Worm (Caenorhabditis elegans): ENCODE data around the gene dph-1.

Gene dph-1

ce11 chrIII:3672839-3673238 is 33.8 kb upstream of the dph-1 start (continued):
- no peak for TF ChIP-seq unc-55 (GFP tag; optimal IDR thresholded peaks at IDR 0.05)
- TF ChIP-seq unc-86 (tag; optimal IDR thresholded peaks at IDR 0.05) = no peak
- TF ChIP-seq dve-1 (tag; optimal IDR thresholded peaks at IDR 0.05) = no peak
- TF ChIP-seq ceh-31 (tag; optimal IDR thresholded peaks at IDR 0.05) = peak; percentile 21
- TF ChIP-seq C38D4.7 (GFP tag; optimal IDR thresholded peaks at IDR 0.05) = no peak

- TF ChIP-seq elt-2 (tag; optimal IDR thresholded peaks at IDR 0.05) (peak; percentile 89), nfya-1 (tag; optimal IDR thresholded peaks at IDR 0.05) (no peak)
Measured at ce11 chrIII:3674149-3674548, 32.5 kb upstream of the dph-1 start.

ce11 chrIII:3675480-3675879 is 31.2 kb upstream of the dph-1 start:
- TF ChIP-seq zip-5 (tag; optimal IDR thresholded peaks at IDR 0.05) = no peak
- TF ChIP-seq ceh-31 (tag; optimal IDR thresholded peaks at IDR 0.05) = peak; percentile 14

- no peak for TF ChIP-seq ceh-6 (GFP tag; optimal IDR thresholded peaks at IDR 0.05)
- peak; percentile 8 for TF ChIP-seq ceh-18 (tag; optimal IDR thresholded peaks at IDR 0.05)
- peak; percentile 71 for TF ChIP-seq nfya-1 (tag; optimal IDR thresholded peaks at IDR 0.05)
- no peak for TF ChIP-seq tbx-7 (tag; optimal IDR thresholded peaks at IDR 0.05)
- TF ChIP-seq ceh-45 (GFP tag; IDR thresholded peaks at IDR 0.05) = no peak
- TF ChIP-seq C08G9.2 (tag; optimal IDR thresholded peaks at IDR 0.05) = no peak
- TF ChIP-seq ceh-22 (tag; optimal IDR thresholded peaks at IDR 0.05) = no peak
- no peak for TF ChIP-seq fkh-6 (tag; optimal IDR thresholded peaks at IDR 0.05)
- no peak for TF ChIP-seq elt-2 (tag; optimal IDR thresholded peaks at IDR 0.05)
- TF ChIP-seq fkh-10 (GFP tag; optimal IDR thresholded peaks at IDR 0.05) = no peak
- no peak for TF ChIP-seq pha-2 (tag; optimal IDR thresholded peaks at IDR 0.05)
- TF ChIP-seq hlh-30 (tag; optimal IDR thresholded peaks at IDR 0.05; ENCODE audit: insufficient read depth) = no peak
- no peak for TF ChIP-seq pat-9 (tag; optimal IDR thresholded peaks at IDR 0.05)
- TF ChIP-seq tbx-2 (tag; optimal IDR thresholded peaks at IDR 0.05) = peak; percentile 38
- TF ChIP-seq nhr-232 (tag; optimal IDR thresholded peaks at IDR 0.05) = no peak
- peak; percentile 48 for TF ChIP-seq pax-1 (tag; optimal IDR thresholded peaks at IDR 0.05)
- peak; percentile 63 for TF ChIP-seq ceh-31 (tag; optimal IDR thresholded peaks at IDR 0.05)
- TF ChIP-seq ahr-1 (tag; optimal IDR thresholded peaks at IDR 0.05) = no peak
- no peak for TF ChIP-seq K02D7.2 (tag; optimal IDR thresholded peaks at IDR 0.05)
- TF ChIP-seq pros-1 (tag; optimal IDR thresholded peaks at IDR 0.05) = no peak
- no peak for TF ChIP-seq zip-5 (tag; optimal IDR thresholded peaks at IDR 0.05)
- no peak for TF ChIP-seq T23F11.4 (GFP tag; optimal IDR thresholded peaks at IDR 0.05)
- TF ChIP-seq ceh-2 (tag; optimal IDR thresholded peaks at IDR 0.05) = no peak
- TF ChIP-seq pag-3 (tag; optimal IDR thresholded peaks at IDR 0.05; ENCODE audit: borderline replicate concordance) = no peak
- no peak for TF ChIP-seq sdc-2 (tag; optimal IDR thresholded peaks at IDR 0.05)
- no peak for TF ChIP-seq K09A11.1 (tag; optimal IDR thresholded peaks at IDR 0.05; ENCODE audit: insufficient read depth)
- no peak for TF ChIP-seq unc-86 (tag; optimal IDR thresholded peaks at IDR 0.05)
- TF ChIP-seq hlh-15 (tag; optimal IDR thresholded peaks at IDR 0.05) = no peak
- no peak for TF ChIP-seq ceh-9 (tag; optimal IDR thresholded peaks at IDR 0.05)
- TF ChIP-seq dve-1 (tag; optimal IDR thresholded peaks at IDR 0.05) = no peak
- no peak for TF ChIP-seq lim-6 (tag; optimal IDR thresholded peaks at IDR 0.05)
- no peak for TF ChIP-seq ztf-16 (tag; optimal IDR thresholded peaks at IDR 0.05)
- TF ChIP-seq unc-42 (tag; optimal IDR thresholded peaks at IDR 0.05) = peak; percentile 29
- no peak for TF ChIP-seq C38D4.7 (GFP tag; optimal IDR thresholded peaks at IDR 0.05)
- TF ChIP-seq sox-4 (tag; optimal IDR thresholded peaks at IDR 0.05) = no peak
- no peak for TF ChIP-seq npax-4 (tag; optimal IDR thresholded peaks at IDR 0.05)
- TF ChIP-seq ceh-19 (GFP tag; optimal IDR thresholded peaks at IDR 0.05) = no peak
- no peak for TF ChIP-seq nhr-11 (tag; optimal IDR thresholded peaks at IDR 0.05)
- no peak for TF ChIP-seq lin-11 (tag; optimal IDR thresholded peaks at IDR 0.05)
- no peak for TF ChIP-seq Y22D7AL.16 (tag; optimal IDR thresholded peaks at IDR 0.05)
- TF ChIP-seq ama-1 (optimal IDR thresholded peaks at IDR 0.05) = no peak
- peak; percentile 85 for TF ChIP-seq ceh-48 (tag; optimal IDR thresholded peaks at IDR 0.05)
- no peak for TF ChIP-seq sox-2 (GFP tag; IDR thresholded peaks at IDR 0.05)
- no peak for TF ChIP-seq gmeb-2 (tag; optimal IDR thresholded peaks at IDR 0.05)
- no peak for TF ChIP-seq che-1 (tag; optimal IDR thresholded peaks at IDR 0.05)
- TF ChIP-seq ceh-14 (tag; optimal IDR thresholded peaks at IDR 0.05) = no peak
Measured at ce11 chrIII:3677378-3677777, 29.3 kb upstream of the dph-1 start.
